Fruit fly (Drosophila melanogaster) whole organism, embryonic: ENCODE measurements around the gene CG6012.

Experiments
- Bgb ChIP-seq: fragments of 200-800 bp; sonication (Bioruptor generic); IDR thresholded peaks from 2 replicates; pipeline ENCODE4 v1.3.6; 2022; ENCODE audit warnings: missing biosample characterization, missing genetic modification characterization; ENCODE audit not compliant: partially characterized antibody
- Blimp-1 ChIP-seq: fragments of 200-800 bp; sonication (Bioruptor generic); optimal IDR thresholded peaks from 3 replicates; lab custom pipeline; 2018; ENCODE audit warnings: missing biosample characterization, missing genetic modification characterization, mild to moderate bottlenecking, moderate library complexity, missing genetic modification reagents
- CG12155 ChIP-seq: fragments of 200-800 bp; sonication (Bioruptor generic); optimal IDR thresholded peaks from 3 replicates; lab custom pipeline; 2016; ENCODE audit warnings: missing biosample characterization, missing genetic modification characterization
- CG12942 ChIP-seq: fragments of 200-800 bp; sonication (Bioruptor generic); optimal IDR thresholded peaks from 3 replicates; lab custom pipeline; 2016; ENCODE audit warnings: missing biosample characterization, missing genetic modification characterization
- CG13894 ChIP-seq: fragments of 200-800 bp; sonication (Bioruptor generic); optimal IDR thresholded peaks from 3 replicates; lab custom pipeline; 2018; ENCODE audit warnings: missing biosample characterization, mild to moderate bottlenecking, missing genetic modification characterization, moderate library complexity
- CG14014 ChIP-seq: fragments of 200-800 bp; sonication (Bioruptor generic); IDR thresholded peaks from 2 replicates; pipeline ENCODE4 v1.3.6; 2022; ENCODE audit warnings: missing biosample characterization, missing genetic modification characterization
- CG14441 ChIP-seq: fragments of 200-800 bp; sonication (Bioruptor generic); IDR thresholded peaks from 2 replicates; pipeline ENCODE4 v1.3.6; 2022; ENCODE audit warnings: missing biosample characterization, missing genetic modification characterization
- CG15601 ChIP-seq: fragments of 200-800 bp; sonication (Bioruptor generic); optimal IDR thresholded peaks from 3 replicates; lab custom pipeline; 2019; ENCODE audit warnings: missing biosample characterization, mild to moderate bottlenecking, missing genetic modification characterization, moderate library complexity
- CG17385 ChIP-seq: fragments of 200-800 bp; sonication (Bioruptor generic); optimal IDR thresholded peaks from 3 replicates; lab custom pipeline; 2018; ENCODE audit warnings: missing biosample characterization, mild to moderate bottlenecking, missing genetic modification characterization
- CG18599 ChIP-seq: fragments of 200-800 bp; sonication (Bioruptor generic); optimal IDR thresholded peaks from 3 replicates; lab custom pipeline; 2017; ENCODE audit warnings: missing biosample characterization, missing genetic modification characterization, mild to moderate bottlenecking, moderate library complexity, missing genetic modification reagents
- CG2678 ChIP-seq: fragments of 200-800 bp; sonication (Bioruptor generic); optimal IDR thresholded peaks from 3 replicates; lab custom pipeline; 2019; ENCODE audit warnings: missing biosample characterization, mild to moderate bottlenecking, missing genetic modification characterization, moderate library complexity
- CG2889 ChIP-seq: fragments of 200-800 bp; sonication (Bioruptor generic); IDR thresholded peaks from 3 replicates; pipeline ENCODE4 v1.3.6; 2022; ENCODE audit warnings: missing biosample characterization, missing genetic modification characterization
- CG31441 ChIP-seq: fragments of 200-800 bp; sonication (Bioruptor generic); IDR thresholded peaks from 2 replicates; pipeline ENCODE4 v1.3.6; 2022; ENCODE audit warnings: missing biosample characterization, missing genetic modification characterization
- CG3281 ChIP-seq: fragments of 200-800 bp; sonication (Bioruptor generic); optimal IDR thresholded peaks from 3 replicates; lab custom pipeline; 2017; ENCODE audit warnings: missing biosample characterization, mild to moderate bottlenecking, missing genetic modification characterization
- CG4854 ChIP-seq: fragments of 200-800 bp; sonication (Bioruptor generic); optimal IDR thresholded peaks from 2 replicates; lab custom pipeline; 2016; ENCODE audit warnings: missing biosample characterization, missing genetic modification characterization, inconsistent platforms
- CG9797 ChIP-seq: fragments of 200-800 bp; sonication (Bioruptor generic); optimal IDR thresholded peaks from 3 replicates; lab custom pipeline; 2018; ENCODE audit warnings: missing biosample characterization, mild to moderate bottlenecking, missing genetic modification characterization
- GATAe ChIP-seq: fragments of 200-800 bp; sonication (Bioruptor generic); conservative IDR thresholded peaks from 2 replicates; pipeline ENCODE4 v1.3.6; 2022; ENCODE audit warnings: missing biosample characterization, missing genetic modification characterization
- H15 ChIP-seq: fragments of 200-800 bp; sonication (Bioruptor generic); IDR thresholded peaks from 3 replicates; pipeline ENCODE4 v1.3.6; 2022; ENCODE audit warnings: missing biosample characterization, missing genetic modification characterization
- Hey ChIP-seq: fragments of 200-800 bp; sonication (Bioruptor generic); optimal IDR thresholded peaks from 3 replicates; lab custom pipeline; 2018; ENCODE audit warnings: missing biosample characterization, mild to moderate bottlenecking, missing genetic modification characterization
- Jarid2 ChIP-seq: fragments of 200-800 bp; sonication (Bioruptor generic); optimal IDR thresholded peaks from 3 replicates; lab custom pipeline; 2017; ENCODE audit warnings: mild to moderate bottlenecking, missing biosample characterization, missing genetic modification reagents, missing genetic modification characterization
- Tbp ChIP-seq: fragments of >200 bp; optimal IDR thresholded peaks from 2 replicates; lab custom pipeline; 2018; ENCODE audit warnings: missing biosample characterization, missing genetic modification characterization
- Xrp1 ChIP-seq: fragments of 200-800 bp; sonication (Bioruptor generic); IDR thresholded peaks from 2 replicates; pipeline ENCODE4 v1.3.6; 2022; ENCODE audit warnings: missing biosample characterization, missing genetic modification characterization
- ase ChIP-seq: fragments of 200-800 bp; sonication (Bioruptor generic); IDR thresholded peaks from 3 replicates; pipeline ENCODE4 v1.3.6; 2022; ENCODE audit warnings: missing biosample characterization, missing genetic modification characterization
- bbx ChIP-seq: fragments of 200-800 bp; sonication (Bioruptor generic); IDR thresholded peaks from 2 replicates; pipeline ENCODE4 v1.3.6; 2022; ENCODE audit warnings: missing biosample characterization, missing genetic modification characterization; ENCODE audit not compliant: partially characterized antibody
- chif ChIP-seq, 2 experiments: fragments of 200-800 bp; sonication (Bioruptor generic); optimal IDR thresholded peaks; 3 replicates each; lab custom pipeline; 2016; ENCODE audit warnings: missing biosample characterization in 2 of 2, missing genetic modification characterization in 2 of 2
- dati ChIP-seq: fragments of 200-800 bp; sonication (Bioruptor generic); IDR thresholded peaks from 2 replicates; pipeline ENCODE4 v1.3.6; 2022; ENCODE audit warnings: missing biosample characterization, missing genetic modification characterization
- gro ChIP-seq: fragments of 200-800 bp; sonication (Bioruptor generic); optimal IDR thresholded peaks from 2 replicates; lab custom pipeline; 2016; ENCODE audit warnings: missing biosample characterization, missing genetic modification characterization
- hbn ChIP-seq: fragments of 200-800 bp; sonication (Bioruptor generic); IDR thresholded peaks from 2 replicates; pipeline ENCODE4 v1.3.6; 2022; ENCODE audit warnings: missing biosample characterization, missing genetic modification characterization; ENCODE audit not compliant: partially characterized antibody
- her ChIP-seq: fragments of 200-800 bp; sonication (Bioruptor generic); optimal IDR thresholded peaks from 2 replicates; lab custom pipeline; 2016; ENCODE audit warnings: missing biosample characterization, missing genetic modification characterization
- insv ChIP-seq, 2 experiments: fragments of 200-800 bp; sonication (Bioruptor generic); optimal IDR thresholded peaks; 3 replicates each; lab custom pipeline; 2016 to 2018; ENCODE audit warnings: missing biosample characterization in 2 of 2, missing genetic modification characterization in 2 of 2
- kah ChIP-seq: fragments of 200-800 bp; sonication (Bioruptor generic); optimal IDR thresholded peaks from 2 replicates; lab custom pipeline; 2018; ENCODE audit warnings: missing biosample characterization, mild to moderate bottlenecking, missing genetic modification characterization
- lilli ChIP-seq: fragments of 200-800 bp; sonication (Bioruptor generic); optimal IDR thresholded peaks from 3 replicates; lab custom pipeline; 2016; ENCODE audit warnings: missing biosample characterization, missing genetic modification characterization
- mam ChIP-seq: fragments of 200-800 bp; sonication (Bioruptor generic); optimal IDR thresholded peaks from 3 replicates; lab custom pipeline; 2016; ENCODE audit warnings: missing biosample characterization, missing genetic modification characterization
- otp ChIP-seq: fragments of 200-800 bp; sonication (Bioruptor generic); IDR thresholded peaks from 3 replicates; pipeline ENCODE4, ENCODE4 v1.3.6; 2022; ENCODE audit warnings: missing biosample characterization, missing genetic modification characterization
- pho ChIP-seq: fragments of 200-800 bp; sonication (Bioruptor generic); optimal IDR thresholded peaks from 2 replicates; lab custom pipeline; 2016; ENCODE audit warnings: missing biosample characterization, missing genetic modification characterization
- prd ChIP-seq, 3 experiments: fragments of >200 bp in 2 of 3; fragments of 200-800 bp in 1 of 3; sonication (Bioruptor generic) in 1 of 3; optimal IDR thresholded peaks in 2 of 3; IDR thresholded peaks in 1 of 3; 2 replicates in 2 of 3; 3 replicates in 1 of 3; pipeline versions ENCODE4 v1.3.6 to Lab custom; 2017 to 2022; ENCODE audit warnings: missing biosample characterization in 1 of 3, missing genetic modification characterization in 1 of 3
- row ChIP-seq: fragments of 200-800 bp; sonication (Bioruptor generic); IDR thresholded peaks from 3 replicates; pipeline ENCODE4 v1.3.6; 2022; ENCODE audit warnings: missing biosample characterization, missing genetic modification characterization
- sd ChIP-seq: fragments of 200-800 bp; sonication (Bioruptor generic); optimal IDR thresholded peaks from 3 replicates; lab custom pipeline; 2018; ENCODE audit warnings: missing biosample characterization, mild to moderate bottlenecking, missing genetic modification characterization, moderate library complexity
- sens ChIP-seq: fragments of 200-800 bp; sonication (Bioruptor generic); peaks from one replicate; lab custom pipeline; 2016; ENCODE audit warnings: missing biosample characterization, missing genetic modification characterization
- tgo ChIP-seq: fragments of 200-800 bp; sonication (Bioruptor generic); IDR thresholded peaks from 3 replicates; pipeline ENCODE4 v1.3.6; 2022; ENCODE audit warnings: missing biosample characterization, missing genetic modification characterization
- tll ChIP-seq, 2 experiments: fragments of 200-800 bp in 1 of 2; fragments of >200 bp in 1 of 2; sonication (Bioruptor generic) in 1 of 2; optimal IDR thresholded peaks; 2 replicates each; lab custom pipeline; 2017 to 2019; ENCODE audit warnings: missing biosample characterization in 2 of 2, missing genetic modification characterization in 2 of 2, mild to moderate bottlenecking in 1 of 2, moderate library complexity in 1 of 2
- unpg ChIP-seq: fragments of 200-800 bp; sonication (Bioruptor generic); optimal IDR thresholded peaks from 3 replicates; lab custom pipeline; 2018; ENCODE audit warnings: missing biosample characterization, mild to moderate bottlenecking, missing genetic modification characterization, moderate library complexity
- vvl ChIP-seq: fragments of 200-800 bp; sonication (Bioruptor generic); IDR thresholded peaks from 2 replicates; pipeline ENCODE4 v1.3.6; 2022; ENCODE audit warnings: missing biosample characterization, missing genetic modification characterization

CG6012 gene

dm6 chr2L:16817421-16818101 lies 43.7 kb downstream of the CG6012 start (continued):
- TF ChIP-seq tgo (peak; percentile 29; the same call in 1 of the 3 replicates), CG2678 (tag; lab: Kevin White, UChicago) (peak; percentile 27), vvl (GFP tag; lab: Robert Waterston, UW) (peak; percentile 32; the same call in 1 of the 2 replicates), gro (peak; percentile 31), Xrp1 (GFP tag; lab: Robert Waterston, UW) (no peak), dati (GFP tag; lab: Robert Waterston, UW) (no peak), CG31441 (GFP tag; lab: Robert Waterston, UW) (0 out of 2 replicates have a peak, but pooled peaks have one; percentile 15), bbx (GFP tag; lab: Robert Waterston, UW) (no peak), CG3281 (GFP tag; lab: Kevin White, UChicago) (peak; percentile 27), tll (GFP tag; optimal IDR thresholded peaks at IDR 0.05; lab: Kevin White, UChicago) (no peak), CG2889 (no peak), CG14441 (GFP tag; lab: Robert Waterston, UW) (peak; percentile 43; the same call in 1 of the 2 replicates), pho (GFP tag; lab: Kevin White, UChicago) (peak; percentile 29), GATAe (GFP tag; lab: Robert Waterston, UW) (peak; percentile 37; the same call in 1 of the 2 replicates), ase (GFP tag; lab: Robert Waterston, UW) (no peak), Hey (tag; lab: Kevin White, UChicago) (peak; percentile 62), CG9797 (no peak), otp (GFP tag; lab: Robert Waterston, UW) (peak; percentile 52; the same call in 1 of the 3 replicates), CG4854 (GFP tag; lab: Kevin White, UChicago) (no peak), Tbp (GFP tag; lab: Kevin White, UChicago) (no peak), CG14014 (GFP tag; lab: Robert Waterston, UW) (peak; percentile 37), her (GFP tag; lab: Kevin White, UChicago) (peak; percentile 13), sd (tag; lab: Kevin White, UChicago) (peak; percentile 86), CG12942 (GFP tag; lab: Kevin White, UChicago) (no peak), prd (optimal IDR thresholded peaks at IDR 0.05; lab: Kevin White, UChicago) (no peak), prd (GFP tag; IDR thresholded peaks at IDR 0.05; lab: Robert Waterston, UW) (0 out of 3 replicates have a peak, but pooled peaks have one; percentile 9), sens (GFP tag; lab: Kevin White, UChicago) (peak; percentile 87), CG15601 (tag; lab: Kevin White, UChicago) (no peak), lilli (peak; percentile 61), row (GFP tag; lab: Robert Waterston, UW) (peak; percentile 37; the same call in 2 of the 3 replicates), H15 (GFP tag; lab: Robert Waterston, UW) (0 out of 3 replicates have a peak, but pooled peaks have one; percentile 17), chif (GFP tag; optimal IDR thresholded peaks at IDR 0.05; lab: Kevin White, UChicago) (no peak), insv (GFP tag; optimal IDR thresholded peaks at IDR 0.05; lab: Kevin White, UChicago) (peak; percentile 76 to 97), mam (GFP tag; lab: Kevin White, UChicago) (peak; percentile 37), unpg (GFP tag; lab: Kevin White, UChicago) (peak; percentile 28)

- TF ChIP-seq CG17385 (peak; percentile 33), kah (GFP tag; lab: Kevin White, UChicago) (peak; percentile 42), Bgb (0 out of 2 replicates have a peak, but pooled peaks have one; percentile 3), Jarid2 (GFP tag; lab: Kevin White, UChicago) (peak; percentile 84), Blimp-1 (GFP tag; lab: Kevin White, UChicago) (peak; percentile 95), CG13894 (tag; lab: Kevin White, UChicago) (no peak), CG18599 (GFP tag; lab: Kevin White, UChicago) (no peak), CG12155 (GFP tag; lab: Kevin White, UChicago) (no peak), hbn (GFP tag; lab: Robert Waterston, UW) (0 out of 2 replicates have a peak, but pooled peaks have one; percentile 14)
- TF ChIP-seq, all 482 proteins: peak for 6
These were observed 44.6 kb downstream of the CG6012 start for dm6 chr2L:16816750-16817087.
